Fruit fly (Drosophila melanogaster) whole organism, embryonic: ENCODE data around the gene CG31176.

ENCODE experiments used
- Atf-2 ChIP-seq: fragments of 200-800 bp; sonication (Bioruptor generic); optimal IDR thresholded peaks from 2 replicates; lab custom pipeline; 2016; ENCODE audit warnings: missing biosample characterization, missing genetic modification characterization
- CG10274 ChIP-seq: fragments of 200-800 bp; sonication (Bioruptor generic); optimal IDR thresholded peaks from 3 replicates; lab custom pipeline; 2017; ENCODE audit warnings: missing biosample characterization, mild to moderate bottlenecking, missing genetic modification characterization
- CG11560 ChIP-seq: fragments of 200-800 bp; sonication (Bioruptor generic); IDR thresholded peaks from 3 replicates; pipeline ENCODE4 v1.3.6; 2022; ENCODE audit warnings: missing biosample characterization, missing genetic modification characterization
- CG12942 ChIP-seq: fragments of 200-800 bp; sonication (Bioruptor generic); optimal IDR thresholded peaks from 3 replicates; lab custom pipeline; 2016; ENCODE audit warnings: missing biosample characterization, missing genetic modification characterization
- CG15696 ChIP-seq: fragments of 200-800 bp; sonication (Bioruptor generic); optimal IDR thresholded peaks from 2 replicates; lab custom pipeline; 2019; ENCODE audit warnings: missing biosample characterization, mild to moderate bottlenecking, missing genetic modification characterization, moderate library complexity
- CG17385 ChIP-seq: fragments of 200-800 bp; sonication (Bioruptor generic); optimal IDR thresholded peaks from 3 replicates; lab custom pipeline; 2018; ENCODE audit warnings: missing biosample characterization, mild to moderate bottlenecking, missing genetic modification characterization
- CG17568 ChIP-seq: fragments of 200-800 bp; sonication (Bioruptor generic); optimal IDR thresholded peaks from 2 replicates; lab custom pipeline; 2018; ENCODE audit warnings: missing biosample characterization, mild to moderate bottlenecking, missing genetic modification characterization, moderate library complexity
- CG17829 ChIP-seq: fragments of 200-800 bp; optimal IDR thresholded peaks from 2 replicates; lab custom pipeline; 2019; ENCODE audit warnings: missing biosample characterization, mild to moderate bottlenecking, missing genetic modification characterization, moderate library complexity
- CG18011 ChIP-seq: fragments of 200-800 bp; sonication (Bioruptor generic); optimal IDR thresholded peaks from 2 replicates; lab custom pipeline; 2017; ENCODE audit warnings: missing biosample characterization, missing genetic modification characterization, mild to moderate bottlenecking, moderate library complexity, missing genotype
- CG2678 ChIP-seq: fragments of 200-800 bp; sonication (Bioruptor generic); optimal IDR thresholded peaks from 3 replicates; lab custom pipeline; 2019; ENCODE audit warnings: missing biosample characterization, mild to moderate bottlenecking, missing genetic modification characterization, moderate library complexity
- CG3163 ChIP-seq: fragments of 200-800 bp; sonication (Bioruptor generic); optimal IDR thresholded peaks from 3 replicates; lab custom pipeline; 2016; ENCODE audit warnings: missing biosample characterization, missing genetic modification characterization
- CG4854 ChIP-seq: fragments of 200-800 bp; sonication (Bioruptor generic); optimal IDR thresholded peaks from 2 replicates; lab custom pipeline; 2016; ENCODE audit warnings: missing biosample characterization, missing genetic modification characterization, inconsistent platforms
- CG6654 ChIP-seq: fragments of 200-800 bp; sonication (Bioruptor generic); optimal IDR thresholded peaks from 2 replicates; lab custom pipeline; 2017; ENCODE audit warnings: missing biosample characterization, mild to moderate bottlenecking, missing genetic modification characterization
- CG7745 ChIP-seq: fragments of 200-800 bp; sonication (Bioruptor generic); optimal IDR thresholded peaks from 2 replicates; lab custom pipeline; 2018; ENCODE audit warnings: missing biosample characterization, mild to moderate bottlenecking, missing genetic modification characterization, moderate library complexity
- CoRest ChIP-seq: fragments of 200-800 bp; sonication (Bioruptor generic); optimal IDR thresholded peaks from 3 replicates; lab custom pipeline; 2018; ENCODE audit warnings: missing biosample characterization, mild to moderate bottlenecking, missing genetic modification characterization, moderate library complexity
- Doc3 ChIP-seq: fragments of 200-800 bp; sonication (Bioruptor generic); IDR thresholded peaks from 3 replicates; pipeline ENCODE4 v1.3.6; 2022; ENCODE audit warnings: missing biosample characterization, missing genetic modification characterization; ENCODE audit not compliant: partially characterized antibody
- ERR ChIP-seq: fragments of 200-800 bp; sonication (Bioruptor generic); optimal IDR thresholded peaks from 2 replicates; lab custom pipeline; 2016; ENCODE audit warnings: missing biosample characterization, missing genetic modification characterization
- Ets65A ChIP-seq: fragments of 200-800 bp; sonication (Bioruptor generic); peaks from one replicate; lab custom pipeline; 2016; ENCODE audit warnings: missing biosample characterization, missing genetic modification characterization
- Gsc ChIP-seq: fragments of 200-800 bp; sonication (Bioruptor generic); IDR thresholded peaks from 2 replicates; pipeline ENCODE4 v1.3.6; 2022; ENCODE audit warnings: missing biosample characterization, missing genetic modification characterization
- H2.0 ChIP-seq: fragments of 200-800 bp; sonication (Bioruptor generic); IDR thresholded peaks from 2 replicates; pipeline ENCODE4 v1.3.6; 2022; ENCODE audit warnings: missing biosample characterization, missing genetic modification characterization
- Mes4 ChIP-seq: fragments of 200-800 bp; sonication (Bioruptor generic); optimal IDR thresholded peaks from 2 replicates; lab custom pipeline; 2016; ENCODE audit warnings: missing biosample characterization, missing genetic modification characterization
- Mrtf ChIP-seq: fragments of 200-800 bp; sonication (Bioruptor generic); IDR thresholded peaks from 3 replicates; pipeline ENCODE4 v1.3.6; 2022; ENCODE audit warnings: missing biosample characterization, missing genetic modification characterization
- Oli ChIP-seq: fragments of 200-800 bp; sonication (Bioruptor generic); optimal IDR thresholded peaks from 2 replicates; lab custom pipeline; 2018; ENCODE audit warnings: missing biosample characterization, mild to moderate bottlenecking, missing genetic modification characterization, moderate library complexity
- Opbp ChIP-seq: fragments of 200-800 bp; sonication (Bioruptor generic); IDR thresholded peaks from 3 replicates; pipeline ENCODE4 v1.3.6; 2022; ENCODE audit warnings: missing biosample characterization, missing genetic modification characterization; ENCODE audit not compliant: partially characterized antibody
- PHDP ChIP-seq: fragments of 200-800 bp; sonication (Bioruptor generic); optimal IDR thresholded peaks from 3 replicates; lab custom pipeline; 2018; ENCODE audit warnings: missing biosample characterization, mild to moderate bottlenecking, missing genetic modification characterization, moderate library complexity
- Sox100B ChIP-seq: fragments of 200-800 bp; sonication (Bioruptor generic); optimal IDR thresholded peaks from 3 replicates; lab custom pipeline; 2018; ENCODE audit warnings: missing biosample characterization, mild to moderate bottlenecking, missing genetic modification characterization
- TFAM ChIP-seq: fragments of 200-800 bp; sonication (Bioruptor generic); optimal IDR thresholded peaks from 2 replicates; lab custom pipeline; 2017; ENCODE audit warnings: missing biosample characterization, missing genetic modification characterization, inconsistent platforms
- Taf1 ChIP-seq: fragments of 200-800 bp; sonication (Bioruptor generic); IDR thresholded peaks from 2 replicates; pipeline ENCODE4 v1.3.6; 2022; ENCODE audit warnings: missing biosample characterization, missing genetic modification characterization
- Trl ChIP-seq, 3 experiments: fragments of >200 bp in 2 of 3; fragments of 200-800 bp in 1 of 3; sonication (Bioruptor generic) in 1 of 3; optimal IDR thresholded peaks; 2 replicates in 1 of 3; 3 replicates in 2 of 3; lab custom pipeline; 2016 to 2017; ENCODE audit warnings: missing biosample characterization in 1 of 3, missing genetic modification characterization in 1 of 3
- aop ChIP-seq: fragments of 200-800 bp; sonication (Bioruptor generic); IDR thresholded peaks from 2 replicates; pipeline ENCODE4 v1.3.6; 2022; ENCODE audit warnings: missing biosample characterization, missing genetic modification characterization
- ap ChIP-seq: fragments of 200-800 bp; sonication (Bioruptor generic); IDR thresholded peaks from 2 replicates; pipeline ENCODE4 v1.3.6; 2022; ENCODE audit warnings: missing biosample characterization, missing genetic modification characterization
- ci ChIP-seq: fragments of 200-800 bp; sonication (Bioruptor generic); IDR thresholded peaks from 3 replicates; pipeline ENCODE4 v1.3.6; 2022; ENCODE audit warnings: missing biosample characterization, missing genetic modification characterization
- dpn ChIP-seq, 2 experiments: fragments of 200-800 bp; sonication (Bioruptor generic); optimal IDR thresholded peaks; 3 replicates each; lab custom pipeline; 2016; ENCODE audit warnings: missing biosample characterization in 2 of 2, missing genetic modification characterization in 2 of 2
- gce ChIP-seq: fragments of 200-800 bp; sonication (Bioruptor generic); IDR thresholded peaks from 3 replicates; pipeline ENCODE4 v1.3.6; 2022; ENCODE audit warnings: missing biosample characterization, missing genetic modification characterization
- hbn ChIP-seq: fragments of 200-800 bp; sonication (Bioruptor generic); IDR thresholded peaks from 2 replicates; pipeline ENCODE4 v1.3.6; 2022; ENCODE audit warnings: missing biosample characterization, missing genetic modification characterization; ENCODE audit not compliant: partially characterized antibody
- inv ChIP-seq: fragments of 200-800 bp; sonication (Bioruptor generic); IDR thresholded peaks from 2 replicates; pipeline ENCODE4 v1.3.6; 2022; ENCODE audit warnings: missing biosample characterization, missing genetic modification characterization; ENCODE audit not compliant: partially characterized antibody
- lmd ChIP-seq: fragments of 200-800 bp; sonication (Bioruptor generic); IDR thresholded peaks from 2 replicates; pipeline ENCODE4 v1.3.6; 2022; ENCODE audit warnings: missing biosample characterization, missing genetic modification characterization
- lola ChIP-seq, 3 experiments: fragments of >200 bp in 2 of 3; fragments of 200-800 bp in 1 of 3; sonication (Bioruptor generic) in 1 of 3; optimal IDR thresholded peaks; 2 replicates each; lab custom pipeline; 2017 to 2019; ENCODE audit warnings: missing biosample characterization in 3 of 3, missing genetic modification characterization in 3 of 3, mild to moderate bottlenecking in 1 of 3, moderate library complexity in 1 of 3
- mld ChIP-seq: fragments of 200-800 bp; sonication (Bioruptor generic); IDR thresholded peaks from 3 replicates; pipeline ENCODE4 v1.3.6; 2022; ENCODE audit warnings: missing biosample characterization, missing genetic modification characterization; ENCODE audit not compliant: partially characterized antibody
- onecut ChIP-seq: fragments of 200-800 bp; sonication (Bioruptor generic); IDR thresholded peaks from 2 replicates; pipeline ENCODE4 v1.3.6; 2022; ENCODE audit warnings: missing biosample characterization, missing genetic modification characterization
- pb ChIP-seq: fragments of 200-800 bp; sonication (Bioruptor generic); optimal IDR thresholded peaks from 3 replicates; lab custom pipeline; 2016; ENCODE audit warnings: missing biosample characterization, missing genetic modification characterization
- salm ChIP-seq: fragments of 200-800 bp; sonication (Bioruptor generic); optimal IDR thresholded peaks from 2 replicates; lab custom pipeline; 2018; ENCODE audit warnings: missing biosample characterization, mild to moderate bottlenecking, missing genetic modification characterization
- sc ChIP-seq, 3 experiments: fragments of >200 bp in 2 of 3; fragments of 200-800 bp in 1 of 3; sonication (Bioruptor generic) in 1 of 3; optimal IDR thresholded peaks; 2 replicates in 2 of 3; 3 replicates in 1 of 3; lab custom pipeline; 2017; ENCODE audit warnings: mild to moderate bottlenecking in 1 of 3, missing biosample characterization in 1 of 3, missing genetic modification characterization in 1 of 3, missing genetic modification reagents in 1 of 3
- stc ChIP-seq: fragments of 200-800 bp; sonication (Bioruptor generic); IDR thresholded peaks from 2 replicates; pipeline ENCODE4 v1.3.6; 2022; ENCODE audit warnings: missing biosample characterization, missing genetic modification characterization
- unpg ChIP-seq: fragments of 200-800 bp; sonication (Bioruptor generic); optimal IDR thresholded peaks from 3 replicates; lab custom pipeline; 2018; ENCODE audit warnings: missing biosample characterization, mild to moderate bottlenecking, missing genetic modification characterization, moderate library complexity
- vfl ChIP-seq: fragments of 200-800 bp; sonication (Bioruptor generic); optimal IDR thresholded peaks from 2 replicates; lab custom pipeline; 2016; ENCODE audit warnings: missing biosample characterization, missing genetic modification characterization
- vvl ChIP-seq: fragments of 200-800 bp; sonication (Bioruptor generic); IDR thresholded peaks from 2 replicates; pipeline ENCODE4 v1.3.6; 2022; ENCODE audit warnings: missing biosample characterization, missing genetic modification characterization
- wor ChIP-seq: fragments of 200-800 bp; sonication (Bioruptor generic); IDR thresholded peaks from 2 replicates; pipeline ENCODE4 v1.3.6; 2022; ENCODE audit warnings: missing biosample characterization, missing genetic modification characterization
- z ChIP-seq: fragments of 200-800 bp; sonication (Bioruptor generic); IDR thresholded peaks from 3 replicates; pipeline ENCODE4 v1.3.6; 2022; ENCODE audit warnings: missing biosample characterization, missing genetic modification characterization

CG31176 gene

DNA sequence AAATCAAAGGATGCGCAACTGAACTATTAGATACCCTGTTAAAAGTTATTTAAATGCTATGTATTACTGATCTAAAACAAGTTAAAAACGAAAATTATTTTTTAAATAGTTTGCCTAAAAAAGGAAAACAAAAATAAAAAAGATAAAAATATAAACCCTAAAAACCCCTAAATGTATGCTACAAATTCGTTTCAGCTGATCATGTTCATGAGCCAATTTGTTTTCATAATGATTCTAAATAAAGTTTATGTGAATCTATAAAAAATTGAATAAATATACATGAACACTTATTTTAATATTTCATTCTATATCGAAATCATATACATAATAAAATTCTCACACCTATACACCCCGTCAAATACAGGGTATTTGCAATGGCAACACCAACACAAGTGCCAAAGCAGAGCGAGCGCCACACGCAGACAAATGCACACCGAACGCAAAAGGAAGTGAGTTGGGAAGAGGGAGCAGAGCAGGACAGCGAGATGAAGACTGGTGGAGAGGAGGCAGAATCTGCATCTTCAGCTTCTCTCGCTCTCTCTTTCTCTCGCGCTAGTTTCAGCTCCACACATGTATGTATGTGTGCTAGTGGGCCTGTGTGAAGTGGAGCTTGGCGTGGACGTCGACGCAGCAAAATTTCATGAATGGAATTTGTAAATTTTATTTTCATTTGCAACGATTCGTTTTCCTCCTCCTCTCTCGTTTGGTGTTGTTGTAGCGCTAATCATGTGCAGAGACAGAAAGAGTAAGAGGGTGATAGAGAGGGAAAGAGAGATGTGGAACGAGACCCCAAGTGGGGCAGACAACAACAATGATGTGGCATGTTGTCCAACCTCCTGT, 68.2 kb downstream of the CG31176 start (continued):
- TF ChIP-seq hbn (no peak), Oli (tag; lab: Kevin White, UChicago) (peak; percentile 44), Mes4 (GFP tag; lab: Kevin White, UChicago) (no peak), stc (GFP tag; lab: Robert Waterston, UW) (no peak), CG12942 (GFP tag; lab: Kevin White, UChicago) (no peak), unpg (GFP tag; lab: Kevin White, UChicago) (no peak), CG4854 (GFP tag; lab: Kevin White, UChicago) (no peak), lmd (GFP tag; lab: Robert Waterston, UW) (no peak), wor (GFP tag; lab: Robert Waterston, UW) (no peak), CG7745 (no peak), CG17385 (GFP tag; lab: Kevin White, UChicago) (peak; percentile 11), CG3163 (GFP tag; lab: Kevin White, UChicago) (no peak), inv (GFP tag; lab: Robert Waterston, UW) (no peak), gce (GFP tag; lab: Robert Waterston, UW) (no peak), dpn (GFP tag; optimal IDR thresholded peaks at IDR 0.05; lab: Kevin White, UChicago) (no peak), PHDP (peak; percentile 15), H2.0 (no peak), CG6654 (GFP tag; lab: Kevin White, UChicago) (no peak), aop (GFP tag; lab: Robert Waterston, UW) (no peak), mld (no peak), vvl (no peak), salm (tag; lab: Kevin White, UChicago) (no peak), ci (GFP tag; lab: Robert Waterston, UW) (no peak), CG17568 (GFP tag; lab: Kevin White, UChicago) (no peak), TFAM (GFP tag; lab: Kevin White, UChicago) (no peak), Trl (optimal IDR thresholded peaks at IDR 0.05; lab: Kevin White, UChicago) (peak; percentile 12 to 40), Trl (GFP tag; optimal IDR thresholded peaks at IDR 0.05; lab: Kevin White, UChicago) (no peak), Opbp (GFP tag; lab: Robert Waterston, UW) (no peak), CG10274 (no peak), Sox100B (peak; percentile 58), vfl (GFP tag; lab: Kevin White, UChicago) (no peak), Taf1 (GFP tag; lab: Robert Waterston, UW) (no peak), ap (GFP tag; lab: Robert Waterston, UW) (no peak), pb (GFP tag; lab: Kevin White, UChicago) (no peak), Ets65A (GFP tag; lab: Kevin White, UChicago) (no peak), lola (GFP tag; optimal IDR thresholded peaks at IDR 0.05; lab: Kevin White, UChicago) (peak in 1 of 3 experiments; percentile 54), CG17829 (tag; lab: Kevin White, UChicago) (peak; percentile 41), CG2678 (tag; lab: Kevin White, UChicago) (peak; percentile 53), CG11560 (tag; lab: Robert Waterston, UW) (no peak), CG18011 (no peak), CoRest (tag; lab: Kevin White, UChicago) (peak; percentile 45), Atf-2 (GFP tag; lab: Kevin White, UChicago) (no peak), z (GFP tag; lab: Robert Waterston, UW) (no peak), Mrtf (GFP tag; lab: Robert Waterston, UW) (no peak), Gsc (GFP tag; lab: Robert Waterston, UW) (no peak), CG15696 (tag; lab: Kevin White, UChicago) (no peak), onecut (GFP tag; lab: Robert Waterston, UW) (no peak), sc (optimal IDR thresholded peaks at IDR 0.05; lab: Kevin White, UChicago) (no peak), sc (GFP tag; optimal IDR thresholded peaks at IDR 0.05; lab: Kevin White, UChicago) (peak; percentile 18), ERR (GFP tag; lab: Kevin White, UChicago) (no peak), Doc3 (GFP tag; lab: Robert Waterston, UW) (no peak)
